Worm (Caenorhabditis elegans): ENCODE measurements around the gene T14B4.1.

T14B4.1 gene

DNA sequence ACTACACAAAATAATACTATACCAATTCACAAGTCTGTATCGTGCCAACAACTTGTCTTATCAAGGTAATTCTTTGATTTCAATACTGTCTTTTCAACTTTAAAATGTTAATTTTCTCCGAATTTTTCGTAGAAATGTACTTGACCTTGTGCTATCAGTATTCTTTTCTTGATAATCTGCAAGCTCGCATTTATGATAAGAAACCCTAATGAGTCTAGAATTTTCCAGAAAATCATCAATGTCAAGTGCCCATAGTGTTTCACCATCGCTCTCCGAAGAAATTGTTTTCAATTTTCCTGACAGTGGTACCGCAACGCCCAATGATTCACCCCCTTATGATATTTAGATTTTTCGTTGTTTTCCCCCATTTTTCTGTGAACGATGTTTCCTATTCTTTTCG is 44.5 kb downstream of the T14B4.1 start:
- TF ChIP-seq him-1 (tag; optimal IDR thresholded peaks at IDR 0.05), result no peak
- no peak for TF ChIP-seq dao-5 (tag; optimal IDR thresholded peaks at IDR 0.05)
- no peak for TF ChIP-seq W03F9.2 (tag; optimal IDR thresholded peaks at IDR 0.05)

DNA sequence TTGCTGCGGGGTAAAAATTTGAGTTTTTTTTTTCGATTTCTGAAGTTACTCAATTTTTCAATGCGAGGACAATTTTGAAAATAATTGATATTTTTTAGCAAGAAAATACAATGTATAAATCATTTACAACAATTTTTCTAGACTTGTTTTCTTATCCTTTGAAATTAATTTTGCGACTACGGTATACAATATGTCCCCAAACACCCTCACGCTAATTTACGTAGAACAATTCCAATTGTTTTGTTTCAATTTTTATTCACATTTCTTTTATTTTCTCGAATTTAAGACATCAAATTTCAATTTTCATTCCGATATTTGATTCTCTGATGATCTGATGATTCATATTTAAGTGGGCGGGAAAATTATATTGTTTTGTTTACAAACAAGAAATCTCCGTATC is 45.3 kb downstream of the T14B4.1 start:
- no peak for TF ChIP-seq W03F9.2 (tag; optimal IDR thresholded peaks at IDR 0.05)
- no peak for TF ChIP-seq him-1 (tag; optimal IDR thresholded peaks at IDR 0.05)
- TF ChIP-seq dao-5 (tag; optimal IDR thresholded peaks at IDR 0.05), result no peak

DNA sequence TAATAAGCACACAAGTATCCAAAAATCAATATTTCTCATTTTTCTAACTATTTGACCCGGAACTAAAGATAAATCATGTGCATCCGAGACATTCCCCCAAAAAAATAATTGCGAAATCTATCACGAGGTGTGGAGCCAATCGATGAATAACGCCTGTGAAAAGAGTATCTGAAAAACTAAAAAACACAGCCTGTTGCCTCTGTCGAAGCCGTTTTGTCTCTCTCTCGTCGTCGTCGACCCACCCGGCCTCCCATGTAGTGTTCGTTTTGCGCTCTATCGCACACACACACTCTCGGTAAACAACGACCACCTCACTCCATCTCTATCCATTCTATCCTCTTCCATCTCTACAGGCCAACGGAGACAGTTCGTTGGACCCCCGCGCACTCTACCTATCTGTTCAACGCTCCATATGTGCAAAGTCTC is 46.0 kb downstream of the T14B4.1 start:
- TF ChIP-seq dao-5 (tag; optimal IDR thresholded peaks at IDR 0.05), result peak; percentile 52
- no peak for TF ChIP-seq him-1 (tag; optimal IDR thresholded peaks at IDR 0.05)
- TF ChIP-seq W03F9.2 (tag; optimal IDR thresholded peaks at IDR 0.05), result peak; percentile 7

DNA sequence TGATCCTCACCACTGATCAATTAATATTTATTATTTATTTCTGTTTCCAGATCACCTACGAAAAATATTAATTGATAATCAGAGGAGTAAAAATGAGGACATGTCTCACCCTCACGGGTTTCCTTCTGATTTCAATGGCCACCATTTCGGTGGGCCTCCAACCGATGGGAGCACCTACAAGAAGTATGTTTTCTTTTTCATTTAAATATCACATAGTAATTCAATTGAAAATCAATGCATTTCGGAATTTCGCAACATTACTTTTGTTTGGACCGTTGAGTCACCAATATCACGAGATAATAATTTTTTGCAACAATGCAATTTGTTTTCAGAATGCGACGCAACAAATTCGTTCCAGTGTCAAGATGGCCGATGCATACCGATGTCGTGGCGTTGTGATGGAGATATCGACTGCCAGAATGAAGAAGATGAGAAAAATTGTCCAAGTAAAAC is 46.7 kb downstream of the T14B4.1 start, which contains the start of gene gldi-2:
Gene gldi-2 (plus strand): TSS at position 51 of the 453 bp plus-strand sequence.
- TF ChIP-seq dao-5 (tag; optimal IDR thresholded peaks at IDR 0.05) (no peak), W03F9.2 (tag; optimal IDR thresholded peaks at IDR 0.05) (no peak), him-1 (tag; optimal IDR thresholded peaks at IDR 0.05) (no peak)

DNA sequence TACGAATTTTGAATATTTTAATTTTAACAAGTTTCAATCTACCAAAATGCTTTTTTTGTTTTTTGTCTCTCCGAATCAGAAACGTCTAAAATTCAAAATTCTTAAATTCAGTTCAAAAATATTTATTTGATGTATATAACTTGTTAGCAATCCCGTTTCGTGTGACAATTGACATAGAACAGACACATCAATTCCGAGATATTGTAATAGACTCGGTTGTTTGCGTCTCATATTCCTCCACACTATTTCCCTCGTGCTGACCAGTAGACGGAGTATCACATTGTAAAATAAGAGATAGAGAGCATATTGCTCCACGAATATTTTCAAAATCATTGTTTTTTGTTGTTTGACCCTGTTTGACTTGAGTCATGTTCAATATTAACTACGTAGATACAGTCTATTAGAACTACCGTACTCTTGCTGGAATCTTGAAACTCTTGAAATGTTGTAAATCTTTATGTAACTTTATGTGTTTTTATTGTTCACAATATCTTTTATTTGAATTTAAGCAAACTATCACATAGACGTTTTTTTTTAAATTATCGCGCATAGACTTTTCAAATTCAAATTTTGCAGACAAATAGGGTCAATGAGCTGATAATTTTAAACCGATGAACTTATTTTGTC is 52.1 kb downstream of the T14B4.1 start, which contains the start of gene T13C2.3:
Gene T13C2.3 (plus strand): TSS at position 577 of the 627 bp plus-strand sequence.
- TF ChIP-seq dao-5 (tag; optimal IDR thresholded peaks at IDR 0.05), result no peak
- TF ChIP-seq W03F9.2 (tag; optimal IDR thresholded peaks at IDR 0.05), result no peak
- no peak for TF ChIP-seq him-1 (tag; optimal IDR thresholded peaks at IDR 0.05)
